Fruit fly (Drosophila melanogaster) whole organism, pupa: ENCODE measurements around the gene hop.
A peak's percentile ranks its signal among the peaks of the same experiment; 100 is the strongest.

Experiments used
- CG10348 ChIP-seq: fragments of 200-800 bp; sonication (Bioruptor generic); IDR thresholded peaks from 2 replicates; pipeline ENCODE4 v1.3.6; 2022; ENCODE audit warnings: missing biosample characterization, missing genetic modification characterization
- CG12605 ChIP-seq: fragments of 200-800 bp; sonication (Bioruptor generic); IDR thresholded peaks from 2 replicates; pipeline ENCODE4 v1.3.6; 2022; ENCODE audit warnings: missing biosample characterization, missing genetic modification characterization
- CG13204 ChIP-seq: fragments of 200-800 bp; sonication (Bioruptor generic); optimal IDR thresholded peaks from 2 replicates; lab custom pipeline; 2018; ENCODE audit warnings: missing biosample characterization, mild to moderate bottlenecking, missing genetic modification characterization, moderate library complexity
- CG14655 ChIP-seq: fragments of 200-800 bp; sonication (Bioruptor generic); optimal IDR thresholded peaks from 3 replicates; lab custom pipeline; 2017; ENCODE audit warnings: mild to moderate bottlenecking, missing biosample characterization, missing genetic modification reagents, missing genetic modification characterization
- CG15710 ChIP-seq: fragments of 200-800 bp; sonication (Bioruptor generic); optimal IDR thresholded peaks from 2 replicates; lab custom pipeline; 2018; ENCODE audit warnings: missing biosample characterization, mild to moderate bottlenecking, missing genetic modification characterization, moderate library complexity
- CG17806 ChIP-seq: fragments of 200-800 bp; sonication (Bioruptor generic); optimal IDR thresholded peaks from 2 replicates; lab custom pipeline; 2018; ENCODE audit warnings: missing biosample characterization, mild to moderate bottlenecking, missing genetic modification characterization, moderate library complexity
- CG32121 ChIP-seq: fragments of 200-800 bp; sonication (Bioruptor generic); IDR thresholded peaks from 2 replicates; pipeline ENCODE4 v1.3.6; 2022; ENCODE audit warnings: missing biosample characterization, missing genetic modification characterization
- CG34367 ChIP-seq: fragments of 200-800 bp; sonication (Bioruptor generic); optimal IDR thresholded peaks from 2 replicates; lab custom pipeline; 2018; ENCODE audit warnings: missing biosample characterization, mild to moderate bottlenecking, missing genetic modification characterization
- CG4496 ChIP-seq: fragments of 200-800 bp; sonication (Bioruptor generic); IDR thresholded peaks from 3 replicates; pipeline ENCODE4 v1.3.6; 2022; ENCODE audit warnings: missing biosample characterization, missing genetic modification characterization
- CG8159 ChIP-seq: fragments of 200-800 bp; sonication (Bioruptor generic); optimal IDR thresholded peaks from 3 replicates; lab custom pipeline; 2018; ENCODE audit warnings: missing biosample characterization, mild to moderate bottlenecking, missing genetic modification characterization, moderate library complexity
- CG8301 ChIP-seq: fragments of 200-800 bp; sonication (Bioruptor generic); optimal IDR thresholded peaks from 2 replicates; lab custom pipeline; 2018; ENCODE audit warnings: missing biosample characterization, mild to moderate bottlenecking, missing genetic modification characterization
- CG9948 ChIP-seq: fragments of 200-800 bp; sonication (Bioruptor generic); optimal IDR thresholded peaks from 2 replicates; lab custom pipeline; 2018; ENCODE audit warnings: missing biosample characterization, mild to moderate bottlenecking, missing genetic modification characterization, moderate library complexity
- D1 ChIP-seq: fragments of 200-800 bp; sonication (Bioruptor generic); optimal IDR thresholded peaks from 2 replicates; lab custom pipeline; 2018; ENCODE audit warnings: missing biosample characterization, mild to moderate bottlenecking, missing genetic modification characterization, moderate library complexity
- EcR ChIP-seq: fragments of 200-800 bp; sonication (Bioruptor generic); optimal IDR thresholded peaks from 3 replicates; lab custom pipeline; 2019; ENCODE audit warnings: missing biosample characterization, missing genetic modification characterization, mild to moderate bottlenecking, moderate library complexity, missing genetic modification reagents
- Ets98B ChIP-seq: fragments of 200-800 bp; sonication (Bioruptor generic); IDR thresholded peaks from 2 replicates; pipeline ENCODE4 v1.3.6; 2022; ENCODE audit warnings: missing biosample characterization, missing genetic modification characterization
- Pif1A ChIP-seq: fragments of 200-800 bp; sonication (Bioruptor generic); optimal IDR thresholded peaks from 3 replicates; lab custom pipeline; 2016; ENCODE audit warnings: missing biosample characterization, missing genetic modification characterization
- Pif1B ChIP-seq: fragments of 200-800 bp; sonication (Bioruptor generic); optimal IDR thresholded peaks from 3 replicates; lab custom pipeline; 2016; ENCODE audit warnings: missing biosample characterization, missing genetic modification characterization
- Snoo ChIP-seq: fragments of 200-800 bp; sonication (Bioruptor generic); optimal IDR thresholded peaks from 3 replicates; lab custom pipeline; 2017; ENCODE audit warnings: missing biosample characterization, mild to moderate bottlenecking, missing genetic modification characterization, inconsistent platforms
- fd96Ca ChIP-seq: fragments of 200-800 bp; sonication (Bioruptor generic); IDR thresholded peaks from 3 replicates; pipeline ENCODE4 v1.3.6; 2022; ENCODE audit warnings: missing biosample characterization, missing genetic modification characterization
- gl ChIP-seq: fragments of 200-800 bp; sonication (Bioruptor generic); optimal IDR thresholded peaks from 2 replicates; lab custom pipeline; 2018; ENCODE audit warnings: missing biosample characterization, mild to moderate bottlenecking, missing genetic modification characterization
- rn ChIP-seq: fragments of 200-800 bp; sonication (Bioruptor generic); IDR thresholded peaks from 2 replicates; pipeline ENCODE4 v1.3.6; 2022; ENCODE audit warnings: missing biosample characterization, missing genetic modification characterization

hop gene

dm6 chrX:11371613-11372012 lies 3.7 kb upstream of the hop start:
- no peak for TF ChIP-seq gl (tag; lab: Kevin White, UChicago)
- no peak for TF ChIP-seq Pif1B
- TF ChIP-seq CG34367 (tag; lab: Kevin White, UChicago), result no peak
- TF ChIP-seq CG4496, result no peak
- no peak for TF ChIP-seq Snoo (tag; lab: Kevin White, UChicago)
- no peak for TF ChIP-seq CG8159 (tag; lab: Kevin White, UChicago)
- TF ChIP-seq fd96Ca (GFP tag; lab: Robert Waterston, UW), result no peak
- TF ChIP-seq rn (GFP tag; lab: Robert Waterston, UW), result no peak
- no peak for TF ChIP-seq CG13204 (GFP tag; lab: Kevin White, UChicago)
- no peak for TF ChIP-seq CG15710 (tag; lab: Kevin White, UChicago)
- no peak for TF ChIP-seq CG10348 (GFP tag; lab: Robert Waterston, UW)
- no peak for TF ChIP-seq EcR (GFP tag; lab: Kevin White, UChicago)
- no peak for TF ChIP-seq Ets98B (GFP tag; lab: Robert Waterston, UW)
- TF ChIP-seq Pif1A, result no peak
- TF ChIP-seq CG12605 (GFP tag; lab: Robert Waterston, UW), result no peak
- TF ChIP-seq CG8301 (tag; lab: Kevin White, UChicago), result no peak

DNA sequence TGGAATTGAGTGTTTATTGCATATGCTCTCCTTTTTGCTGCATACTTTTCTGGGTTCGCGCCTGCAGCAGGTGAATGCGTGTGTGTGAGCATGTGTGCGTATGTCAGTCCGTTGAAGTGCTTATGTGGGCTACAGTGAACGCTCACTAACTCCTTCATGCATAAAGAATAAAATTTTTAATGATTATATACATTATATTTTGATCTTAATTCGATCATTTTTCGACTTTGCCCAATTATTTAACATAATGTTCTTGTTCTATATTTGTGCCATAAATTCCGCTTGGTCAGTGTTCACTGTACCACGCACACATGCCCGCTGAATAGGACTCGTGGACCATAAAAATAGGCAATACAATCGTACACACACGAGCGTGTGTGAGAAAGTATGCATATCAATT lies 2.9 kb upstream of the hop start:
- peak; percentile 51; the same call in 1 of the 3 replicates for TF ChIP-seq fd96Ca (GFP tag; lab: Robert Waterston, UW)
- TF ChIP-seq CG8159 (tag; lab: Kevin White, UChicago), result peak; percentile 0
- no peak for TF ChIP-seq gl (tag; lab: Kevin White, UChicago)
- TF ChIP-seq CG17806, result no peak
- TF ChIP-seq D1, result no peak
- no peak for TF ChIP-seq CG34367 (tag; lab: Kevin White, UChicago)
- peak; percentile 33 for TF ChIP-seq Snoo (tag; lab: Kevin White, UChicago)
- TF ChIP-seq Pif1A, result no peak
- TF ChIP-seq CG8301 (tag; lab: Kevin White, UChicago), result no peak
- no peak for TF ChIP-seq CG10348 (GFP tag; lab: Robert Waterston, UW)
- no peak for TF ChIP-seq rn (GFP tag; lab: Robert Waterston, UW)
- TF ChIP-seq CG32121 (GFP tag; lab: Robert Waterston, UW), result peak; percentile 46; the same call in 1 of the 2 replicates
- TF ChIP-seq CG13204 (GFP tag; lab: Kevin White, UChicago), result no peak
- TF ChIP-seq Pif1B, result no peak
- peak; percentile 78 for TF ChIP-seq CG4496
- peak; percentile 53; the same call in 1 of the 2 replicates for TF ChIP-seq CG12605 (GFP tag; lab: Robert Waterston, UW)
- TF ChIP-seq Ets98B (GFP tag; lab: Robert Waterston, UW), result peak; percentile 59
- TF ChIP-seq CG15710 (tag; lab: Kevin White, UChicago), result peak; percentile 26
- no peak for TF ChIP-seq EcR (GFP tag; lab: Kevin White, UChicago)
- no peak for TF ChIP-seq CG14655 (GFP tag; lab: Kevin White, UChicago)
- no peak for TF ChIP-seq CG9948 (tag; lab: Kevin White, UChicago)

DNA sequence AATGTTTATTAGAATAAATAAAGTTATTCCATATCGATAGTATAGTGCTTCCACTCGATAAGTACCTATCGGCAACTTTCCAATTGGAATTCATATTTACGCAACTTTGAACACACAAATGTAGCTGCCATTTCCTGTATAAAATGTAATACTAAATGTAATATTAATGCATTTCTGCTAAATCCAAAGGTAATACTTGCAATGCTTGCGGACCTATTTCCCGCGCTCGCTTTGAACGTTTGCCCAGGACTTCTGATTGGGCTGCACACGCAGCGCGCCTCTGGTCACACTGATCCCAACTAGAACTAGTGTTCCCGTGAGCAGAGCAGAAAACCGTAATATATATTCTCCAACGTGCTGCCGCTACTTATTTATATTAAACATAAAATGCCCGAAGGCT lies 1.5 kb upstream of the hop start, which contains the start of gene dlg1:
dlg1 (plus strand) TSS at position 292 of the 400 bp plus-strand sequence.
- TF ChIP-seq fd96Ca (GFP tag; lab: Robert Waterston, UW) (no peak), CG15710 (tag; lab: Kevin White, UChicago) (no peak), D1 (no peak), gl (tag; lab: Kevin White, UChicago) (no peak), CG8159 (tag; lab: Kevin White, UChicago) (no peak), Snoo (tag; lab: Kevin White, UChicago) (no peak), CG32121 (GFP tag; lab: Robert Waterston, UW) (no peak), EcR (GFP tag; lab: Kevin White, UChicago) (no peak), Ets98B (GFP tag; lab: Robert Waterston, UW) (no peak), CG12605 (GFP tag; lab: Robert Waterston, UW) (no peak), CG13204 (GFP tag; lab: Kevin White, UChicago) (no peak), Pif1A (no peak), CG14655 (GFP tag; lab: Kevin White, UChicago) (no peak)

- peak; percentile 11; the same call in 1 of the 2 replicates for TF ChIP-seq Ets98B (GFP tag; lab: Robert Waterston, UW)
- TF ChIP-seq EcR (GFP tag; lab: Kevin White, UChicago), result peak; percentile 35
- no peak for TF ChIP-seq CG12605 (GFP tag; lab: Robert Waterston, UW)
Observed at dm6 chrX:11359081-11359481, 8.8 kb downstream of the hop start, which contains the start of gene Pa1. TSS of gene Pa1 (plus strand) at chrX:11359236.

DNA sequence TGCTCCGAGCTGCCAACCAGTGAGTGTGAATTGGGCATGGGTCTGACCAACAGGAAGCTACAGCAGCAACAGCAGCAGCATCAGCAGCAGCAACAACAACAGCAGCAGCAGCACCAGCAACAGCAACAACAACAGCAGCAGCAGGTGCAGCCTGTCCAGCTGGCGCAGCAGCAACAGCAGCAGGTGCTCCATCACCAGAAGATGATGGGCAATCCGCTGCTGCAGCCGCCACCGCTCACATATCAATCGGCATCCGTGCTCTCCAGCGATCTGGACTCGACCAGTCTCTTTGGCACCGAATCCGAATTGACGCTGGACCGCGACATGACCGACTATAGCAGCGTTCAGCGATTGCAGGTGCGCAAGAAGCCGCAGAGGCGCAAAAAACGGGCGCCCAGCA lies 11.2 kb downstream of the hop start:
- no peak for TF ChIP-seq CG17806
- no peak for TF ChIP-seq Snoo (tag; lab: Kevin White, UChicago)
- TF ChIP-seq CG9948 (tag; lab: Kevin White, UChicago), result no peak
- TF ChIP-seq CG10348 (GFP tag; lab: Robert Waterston, UW), result no peak
- TF ChIP-seq fd96Ca (GFP tag; lab: Robert Waterston, UW), result no peak
- no peak for TF ChIP-seq CG15710 (tag; lab: Kevin White, UChicago)
- no peak for TF ChIP-seq CG14655 (GFP tag; lab: Kevin White, UChicago)
- no peak for TF ChIP-seq CG32121 (GFP tag; lab: Robert Waterston, UW)
- TF ChIP-seq D1, result no peak
- no peak for TF ChIP-seq CG34367 (tag; lab: Kevin White, UChicago)
- no peak for TF ChIP-seq CG8159 (tag; lab: Kevin White, UChicago)

dm6 chrX:11355708-11356174 lies 12.2 kb downstream of the hop start, which contains the start of gene dsh:
TSS of gene dsh (plus strand) at chrX:11355881.
- no peak for TF ChIP-seq CG8159 (tag; lab: Kevin White, UChicago)
- TF ChIP-seq CG9948 (tag; lab: Kevin White, UChicago), result no peak
- TF ChIP-seq Pif1A, result no peak
- peak; percentile 65 for TF ChIP-seq CG13204 (GFP tag; lab: Kevin White, UChicago)
- no peak for TF ChIP-seq Snoo (tag; lab: Kevin White, UChicago)
- no peak for TF ChIP-seq CG8301 (tag; lab: Kevin White, UChicago)
- peak; percentile 14 for TF ChIP-seq CG15710 (tag; lab: Kevin White, UChicago)
- TF ChIP-seq D1, result no peak
- TF ChIP-seq CG4496, result no peak
